Fruit fly (Drosophila melanogaster): Measurements from ENCODE around the gene upd3.
A peak's percentile ranks its signal among the peaks of the same experiment; 100 is the strongest.

Gene upd3

DNA sequence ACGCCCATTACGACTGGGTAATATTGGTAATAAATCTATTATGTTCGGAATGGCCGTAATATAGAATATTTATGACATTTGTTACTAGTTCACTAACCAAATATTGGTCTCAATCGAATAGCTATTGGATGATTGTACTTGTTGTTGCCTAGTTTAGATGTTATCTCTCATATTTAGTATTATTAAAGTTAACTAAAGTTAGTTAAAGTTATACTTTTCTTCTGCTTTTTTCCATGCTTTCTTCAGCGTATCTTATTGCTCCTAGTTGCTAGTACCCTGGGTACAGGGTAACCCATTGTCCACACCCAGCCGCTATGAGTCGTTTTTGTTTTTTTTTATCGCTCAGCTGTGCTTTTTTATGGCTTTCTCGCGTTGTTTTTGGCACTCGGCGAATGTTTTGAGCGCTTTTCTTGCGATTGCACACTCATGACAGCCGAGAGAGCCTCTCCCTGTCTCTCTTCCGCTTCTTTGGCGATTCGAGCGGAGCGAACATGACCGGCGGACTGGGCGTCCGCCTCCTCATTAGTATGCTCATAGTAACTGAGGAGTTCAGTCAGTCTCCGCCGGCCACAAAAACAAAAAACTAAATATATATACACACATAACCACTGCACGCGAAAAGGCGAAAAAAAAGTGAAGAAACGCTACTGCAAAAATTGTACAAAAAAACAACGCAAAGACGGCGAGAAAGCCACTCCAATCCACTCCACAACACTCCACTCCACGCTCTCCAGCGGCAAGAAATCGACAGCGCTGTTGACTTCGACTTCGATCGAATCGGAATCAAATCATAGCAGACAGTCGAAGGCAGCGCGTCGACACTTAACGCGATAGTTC lies at the start of gene upd3 (continued):
- TF ChIP-seq pum (GFP tag; optimal IDR thresholded peaks at IDR 0.05) (no peak), H15 (GFP tag; IDR thresholded peaks at IDR 0.05) (no peak), Meics (GFP tag; optimal IDR thresholded peaks at IDR 0.05) (peak; percentile 9), Aef1 (GFP tag; IDR thresholded peaks at IDR 0.05) (no peak), CG11085 (GFP tag; IDR thresholded peaks at IDR 0.05) (no peak), Sry-β (GFP tag; optimal IDR thresholded peaks at IDR 0.05) (no peak), caup (GFP tag; optimal IDR thresholded peaks at IDR 0.05; ENCODE audit: severe bottlenecking) (no peak), Doc2 (GFP tag; IDR thresholded peaks at IDR 0.05) (no peak), toy (GFP tag; IDR thresholded peaks at IDR 0.05) (no peak), CG8388 (GFP tag; optimal IDR thresholded peaks at IDR 0.05) (no peak), z (GFP tag; IDR thresholded peaks at IDR 0.05) (peak; percentile 88), CG3407 (GFP tag; optimal IDR thresholded peaks at IDR 0.05) (no peak), hth (optimal IDR thresholded peaks at IDR 0.05) (no peak), da (GFP tag; optimal IDR thresholded peaks at IDR 0.05) (no peak), CG2712 (tag; optimal IDR thresholded peaks at IDR 0.05) (no peak), CG6813 (GFP tag; optimal IDR thresholded peaks at IDR 0.05) (no peak), cad (GFP tag; optimal IDR thresholded peaks at IDR 0.05) (no peak), abd-A (tag; optimal IDR thresholded peaks at IDR 0.05) (no peak), pb (GFP tag; optimal IDR thresholded peaks at IDR 0.05) (no peak), Fer1 (GFP tag; optimal IDR thresholded peaks at IDR 0.05) (no peak), CG34376 (GFP tag; optimal IDR thresholded peaks at IDR 0.05) (no peak), CrebB (tag; optimal IDR thresholded peaks at IDR 0.05) (no peak), Poxn (GFP tag; IDR thresholded peaks at IDR 0.05) (no peak), zfh1 (GFP tag; IDR thresholded peaks at IDR 0.05) (no peak), CG3163 (GFP tag; optimal IDR thresholded peaks at IDR 0.05) (no peak), kay (GFP tag; optimal IDR thresholded peaks at IDR 0.05) (no peak), CG7271 (tag; optimal IDR thresholded peaks at IDR 0.05) (no peak), scrt (GFP tag; optimal IDR thresholded peaks at IDR 0.05) (no peak), CG10959 (GFP tag; IDR thresholded peaks at IDR 0.05) (no peak), gem (tag; optimal IDR thresholded peaks at IDR 0.05) (peak; percentile 25), CG13624 (GFP tag; optimal IDR thresholded peaks at IDR 0.05) (no peak), ind (GFP tag; optimal IDR thresholded peaks at IDR 0.05) (no peak), sens-2 (GFP tag; IDR thresholded peaks at IDR 0.05) (no peak), CG12155 (GFP tag; optimal IDR thresholded peaks at IDR 0.05) (no peak), CG6791 (GFP tag; IDR thresholded peaks at IDR 0.05; ENCODE audit: partially characterized antibody) (no peak), CG13296 (GFP tag; optimal IDR thresholded peaks at IDR 0.05) (no peak)

DNA sequence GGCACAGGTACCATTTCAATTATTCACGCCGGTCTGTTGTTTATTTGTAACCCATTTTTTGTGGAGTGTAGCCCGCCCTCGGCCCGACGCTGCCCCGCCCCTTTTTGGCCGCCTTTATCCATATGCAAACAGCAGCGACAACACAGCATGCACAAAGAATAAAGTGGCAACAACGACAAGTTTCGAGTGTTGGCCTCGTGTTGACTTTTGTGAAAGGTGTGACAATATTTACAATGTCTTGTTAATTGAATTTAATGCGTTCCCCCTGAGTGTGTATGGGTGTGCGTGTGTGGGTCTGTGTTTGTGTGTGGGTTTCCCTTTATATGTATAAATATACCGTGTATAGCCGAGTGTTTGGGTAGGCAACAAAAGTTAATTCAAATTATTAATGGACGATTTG lies 39.1 kb upstream of the upd3 start:
- no peak for TF ChIP-seq CG10543 (GFP tag; optimal IDR thresholded peaks at IDR 0.05)
- TF ChIP-seq ham (GFP tag; IDR thresholded peaks at IDR 0.05), result no peak
- peak; percentile 23 for TF ChIP-seq unpg (GFP tag; optimal IDR thresholded peaks at IDR 0.05)
- peak; percentile 44 for TF ChIP-seq CG4328 (GFP tag; optimal IDR thresholded peaks at IDR 0.05)
- TF ChIP-seq MTF-1 (GFP tag; optimal IDR thresholded peaks at IDR 0.05; ENCODE audit: borderline replicate concordance), result peak; percentile 63
- peak; percentile 40 for TF ChIP-seq CG2712 (tag; optimal IDR thresholded peaks at IDR 0.05)
- TF ChIP-seq CG18262 (tag; optimal IDR thresholded peaks at IDR 0.05), result peak; percentile 12
- peak; percentile 21 for TF ChIP-seq Sry-β (GFP tag; optimal IDR thresholded peaks at IDR 0.05)
- peak; percentile 46 for TF ChIP-seq CG10431 (GFP tag; optimal IDR thresholded peaks at IDR 0.05)
- TF ChIP-seq CG15073 (GFP tag; optimal IDR thresholded peaks at IDR 0.05), result no peak
- TF ChIP-seq Antp (GFP tag; optimal IDR thresholded peaks at IDR 0.05), result no peak
- no peak for TF ChIP-seq CG14441 (GFP tag; IDR thresholded peaks at IDR 0.05)
- no peak for TF ChIP-seq gcm2 (GFP tag; optimal IDR thresholded peaks at IDR 0.05)
- peak; percentile 56 for TF ChIP-seq CG2678 (tag; optimal IDR thresholded peaks at IDR 0.05)
- no peak for TF ChIP-seq dimm (GFP tag; IDR thresholded peaks at IDR 0.05)
- no peak for TF ChIP-seq twi (tag; optimal IDR thresholded peaks at IDR 0.05)
- TF ChIP-seq sens (GFP tag), result peak; percentile 75
- no peak for TF ChIP-seq CG17802 (tag; optimal IDR thresholded peaks at IDR 0.05)
